Worm (Caenorhabditis elegans): ENCODE results near the gene F42A10.6.

Gene F42A10.6

DNA sequence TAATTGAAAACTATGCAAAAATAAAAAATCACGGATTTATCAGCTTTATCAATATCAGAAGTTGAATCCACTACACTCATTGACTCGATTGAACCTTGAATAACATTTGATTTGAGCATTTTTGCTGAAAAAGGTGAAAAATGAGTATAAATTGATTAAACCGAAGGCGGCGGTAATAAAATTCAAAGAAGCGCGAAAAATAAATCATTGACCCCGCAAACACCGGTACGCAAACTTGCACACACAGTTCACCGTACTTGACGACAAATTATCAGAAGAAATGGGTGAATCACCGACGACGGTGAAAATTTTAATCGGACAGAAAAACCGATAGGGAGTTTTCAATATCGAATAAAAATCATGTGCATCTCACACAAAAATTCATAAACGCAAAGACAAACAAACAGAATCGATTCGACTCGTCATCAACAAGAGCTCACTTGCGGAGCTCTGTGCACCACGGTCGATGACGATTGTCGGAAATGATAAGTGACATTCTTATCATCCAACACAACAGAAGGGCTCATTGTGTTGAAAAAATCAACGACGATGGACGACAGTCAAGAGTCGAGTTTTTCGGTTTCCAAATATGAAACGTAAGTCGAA lies 27.1 kb downstream of the F42A10.6 start, which contains the start of the genes wht-7 and Y42G9A.1 (continued):
- no peak for TF ChIP-seq madf-3 (GFP tag; IDR thresholded peaks at IDR 0.05)
- peak in 1 of 2 experiments; percentile 12 for TF ChIP-seq let-607 (tag; optimal IDR thresholded peaks at IDR 0.05)
- peak; percentile 40; the same call in 1 of the 2 replicates for TF ChIP-seq dox-1 (GFP tag; IDR thresholded peaks at IDR 0.05)
- 0 out of 2 replicates have a peak, but pooled peaks have one; percentile 16 for TF ChIP-seq B0019.2 (GFP tag; conservative IDR thresholded peaks at IDR 0.05)

DNA sequence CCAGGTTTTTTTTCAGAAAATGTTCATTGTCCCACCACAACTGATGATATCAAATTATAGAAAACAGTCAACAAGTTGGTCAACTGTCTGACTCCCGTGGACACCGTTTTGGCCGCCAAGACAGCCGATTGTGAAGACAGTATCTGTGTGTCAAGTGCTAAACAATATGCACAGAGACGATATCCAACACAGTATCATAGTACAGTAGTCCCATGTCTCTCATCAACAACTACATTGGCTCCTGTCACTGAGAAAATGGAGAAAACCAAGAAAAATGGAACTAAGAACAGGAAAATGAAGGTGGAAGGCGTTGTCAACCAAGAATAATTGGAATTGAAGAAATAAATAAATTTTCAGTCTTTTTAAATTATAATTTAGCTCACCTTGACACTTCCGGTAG lies 28.0 kb downstream of the F42A10.6 start:
- 0 out of 2 replicates have a peak, but pooled peaks have one; percentile 17 for TF ChIP-seq C06A6.2 (GFP tag; conservative IDR thresholded peaks at IDR 0.05)
- TF ChIP-seq mcd-1 (GFP tag; IDR thresholded peaks at IDR 0.05), result 0 out of 2 replicates have a peak, but pooled peaks have one; percentile 3
- no peak for TF ChIP-seq ekl-4 (GFP tag; IDR thresholded peaks at IDR 0.05)
- TF ChIP-seq F49E8.2 (tag; optimal IDR thresholded peaks at IDR 0.05; ENCODE audit: insufficient read depth), result no peak
- no peak for TF ChIP-seq sdz-38 (tag; optimal IDR thresholded peaks at IDR 0.05)
- TF ChIP-seq cebp-2 (GFP tag; IDR thresholded peaks at IDR 0.05), result 0 out of 2 replicates have a peak, but pooled peaks have one; percentile 52
- peak; percentile 49 for TF ChIP-seq zim-3 (tag; optimal IDR thresholded peaks at IDR 0.05)
- TF ChIP-seq Y53G8AR.9 (GFP tag; conservative IDR thresholded peaks at IDR 0.05), result peak; percentile 36; the same call in 1 of the 2 replicates
- TF ChIP-seq dpff-1 (tag; optimal IDR thresholded peaks at IDR 0.05), result peak; percentile 43
- TF ChIP-seq nfyb-1 (GFP tag; IDR thresholded peaks at IDR 0.05), result no peak

DNA sequence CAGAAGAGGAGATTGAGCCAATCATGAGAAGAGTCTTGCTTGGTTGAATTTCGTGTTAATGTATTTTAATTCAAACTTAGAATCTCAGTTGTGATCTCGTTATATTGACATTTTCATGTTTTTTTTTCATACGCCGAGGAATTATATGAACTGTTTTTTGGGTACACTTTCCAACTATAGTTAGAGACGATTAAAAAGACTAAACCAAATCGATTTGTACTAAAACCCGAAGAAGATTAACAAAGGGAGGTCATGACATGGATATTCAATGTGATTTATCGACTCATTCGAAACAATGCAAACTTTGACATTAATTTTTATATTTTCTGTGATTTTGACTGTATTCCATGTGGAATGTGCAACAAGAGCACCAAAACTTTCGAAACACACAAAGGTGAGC lies 28.8 kb downstream of the F42A10.6 start, which contains the start of gene Y42G9A.2:
Gene Y42G9A.2 (plus strand): TSS at position 284 of the 400 bp plus-strand sequence.
- TF ChIP-seq F10E7.11 (tag; optimal IDR thresholded peaks at IDR 0.05), result no peak
- no peak for TF ChIP-seq repo-1 (tag; optimal IDR thresholded peaks at IDR 0.05)
- 0 out of 2 replicates have a peak, but pooled peaks have one; percentile 1 for TF ChIP-seq ekl-4 (GFP tag; IDR thresholded peaks at IDR 0.05)
- no peak for TF ChIP-seq madf-3 (GFP tag; IDR thresholded peaks at IDR 0.05)
- no peak for TF ChIP-seq ceh-100 (GFP tag; IDR thresholded peaks at IDR 0.05)
- TF ChIP-seq K12H6.12 (tag; optimal IDR thresholded peaks at IDR 0.05), result no peak
- no peak for TF ChIP-seq tbx-9 (tag; optimal IDR thresholded peaks at IDR 0.05; ENCODE audit: borderline replicate concordance)

DNA sequence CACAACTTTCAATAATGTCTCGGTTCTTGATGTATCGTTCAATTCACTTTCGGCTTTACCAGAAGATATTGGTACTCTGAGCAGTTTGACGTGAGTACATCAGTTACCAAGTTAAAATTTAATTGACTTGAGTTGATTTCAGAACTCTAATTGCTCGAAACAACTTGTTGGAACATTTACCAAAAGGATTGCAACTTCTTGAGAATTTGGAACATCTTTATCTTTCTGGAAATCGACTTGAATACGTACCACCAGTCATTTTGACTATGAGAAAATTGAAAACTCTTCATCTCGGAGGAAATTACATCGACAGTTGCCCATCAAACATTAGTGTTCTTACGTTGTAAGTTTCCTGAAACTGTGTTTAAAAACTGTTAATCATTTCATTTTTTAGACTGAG lies 29.9 kb downstream of the F42A10.6 start:
- TF ChIP-seq ama-1 (optimal IDR thresholded peaks at IDR 0.05), result no peak
- no peak for TF ChIP-seq ama-1 (GFP tag; optimal IDR thresholded peaks at IDR 0.05)
- no peak for TF ChIP-seq rpc-1 (optimal IDR thresholded peaks at IDR 0.05)
- no peak for TF ChIP-seq rpc-1 (tag; optimal IDR thresholded peaks at IDR 0.05)
- no peak for TF ChIP-seq ztf-3 (GFP tag; optimal IDR thresholded peaks at IDR 0.05)
- no peak for TF ChIP-seq egl-44 (GFP tag; IDR thresholded peaks at IDR 0.05)
- no peak for TF ChIP-seq egl-18 (GFP tag; IDR thresholded peaks at IDR 0.05)
- no peak for TF ChIP-seq pbrm-1 (GFP tag; IDR thresholded peaks at IDR 0.05)
- no peak for TF ChIP-seq let-526 (GFP tag; IDR thresholded peaks at IDR 0.05)
- no peak for TF ChIP-seq K12H6.12 (tag; optimal IDR thresholded peaks at IDR 0.05)
- no peak for TF ChIP-seq F22D6.2 (tag; optimal IDR thresholded peaks at IDR 0.05)
- no peak for TF ChIP-seq B0019.2 (GFP tag; conservative IDR thresholded peaks at IDR 0.05)
- no peak for TF ChIP-seq repo-1 (tag; optimal IDR thresholded peaks at IDR 0.05)
- no peak for TF ChIP-seq F33H1.4 (GFP tag; IDR thresholded peaks at IDR 0.05)
- no peak for TF ChIP-seq fkh-3 (tag; optimal IDR thresholded peaks at IDR 0.05)
- TF ChIP-seq Y53F4B.3 (GFP tag; IDR thresholded peaks at IDR 0.05), result no peak
- TF ChIP-seq madf-8 (GFP tag; conservative IDR thresholded peaks at IDR 0.05), result no peak
- TF ChIP-seq attf-3 (GFP tag; conservative IDR thresholded peaks at IDR 0.05), result no peak
- TF ChIP-seq B0261.1 (tag; optimal IDR thresholded peaks at IDR 0.05), result no peak
- no peak for TF ChIP-seq ceh-91 (GFP tag; IDR thresholded peaks at IDR 0.05)
- no peak for TF ChIP-seq lsl-1 (GFP tag; optimal IDR thresholded peaks at IDR 0.05)

Data from whole organism, young adult.